Worm (Caenorhabditis elegans) whole organism, L1 larva: Measurements from ENCODE around the gene F42E11.3.

Source experiments
- aly-2 ChIP-seq: fragments of 150-350 bp; optimal IDR thresholded peaks from 2 replicates; lab custom pipeline; 2014; ENCODE audit warnings: missing biosample characterization, missing genetic modification characterization
- ama-1 ChIP-seq: fragments of 150-350 bp; optimal IDR thresholded peaks from 2 replicates; lab custom pipeline; 2014
- elt-3 ChIP-seq, 6 experiments: fragments of 150-350 bp in 1 of 6; sonication (generic microtip); optimal IDR thresholded peaks; 2 replicates each; lab custom pipeline; 2017 to 2018; ENCODE audit warnings: missing biosample characterization in 6 of 6, missing genetic modification characterization in 6 of 6, inconsistent platforms in 1 of 6
- hlh-4 ChIP-seq: sonication (generic microtip); optimal IDR thresholded peaks from 2 replicates; lab custom pipeline; 2016; ENCODE audit warnings: mild to moderate bottlenecking, missing genetic modification characterization, missing compliant biosample characterization
- irx-1 ChIP-seq: sonication (generic microtip); optimal IDR thresholded peaks from 2 replicates; lab custom pipeline; 2016; ENCODE audit warnings: missing genetic modification characterization, missing compliant biosample characterization
- jun-1 ChIP-seq: fragments of 150-350 bp; optimal IDR thresholded peaks from 2 replicates; lab custom pipeline; 2014; ENCODE audit warnings: missing biosample characterization, missing genetic modification reagents, missing genetic modification characterization
- lin-13 ChIP-seq: fragments of 150-350 bp; optimal IDR thresholded peaks from 2 replicates; lab custom pipeline; 2014; ENCODE audit warnings: missing biosample characterization, missing genetic modification reagents, missing genetic modification characterization
- lin-14 ChIP-seq: fragments of 200-800 bp; sonication (Bioruptor generic); optimal IDR thresholded peaks from 2 replicates; lab custom pipeline; 2018; ENCODE audit warnings: mild to moderate bottlenecking, missing genetic modification characterization, moderate library complexity, missing compliant biosample characterization
- lin-35 ChIP-seq, 2 experiments: fragments of 150-350 bp; optimal IDR thresholded peaks; 2 replicates each; lab custom pipeline; 2014; ENCODE audit warnings: missing biosample characterization in 2 of 2, missing genetic modification characterization in 2 of 2, missing genetic modification reagents in 2 of 2
- mdl-1 ChIP-seq, 2 experiments: fragments of 150-350 bp; optimal IDR thresholded peaks; 2 replicates each; lab custom pipeline; 2014 to 2017; ENCODE audit warnings: missing biosample characterization in 2 of 2, missing genetic modification characterization in 2 of 2, inconsistent platforms in 1 of 2
- nhr-11 ChIP-seq: fragments of 150-350 bp; optimal IDR thresholded peaks from 2 replicates; lab custom pipeline; 2014; ENCODE audit warnings: missing biosample characterization, missing genetic modification characterization
- nhr-19 ChIP-seq: fragments of 200-800 bp; sonication (Bioruptor generic); conservative IDR thresholded peaks from 2 replicates; pipeline ENCODE4 v1.3.6; 2022; ENCODE audit warnings: missing genetic modification characterization, missing compliant biosample characterization
- nhr-28 ChIP-seq: fragments of 150-350 bp; optimal IDR thresholded peaks from 2 replicates; lab custom pipeline; 2014; ENCODE audit warnings: missing biosample characterization, missing genetic modification characterization
- skn-1 ChIP-seq: fragments of 150-350 bp; optimal IDR thresholded peaks from 2 replicates; lab custom pipeline; 2014; ENCODE audit warnings: missing biosample characterization, missing genetic modification characterization

DNA sequence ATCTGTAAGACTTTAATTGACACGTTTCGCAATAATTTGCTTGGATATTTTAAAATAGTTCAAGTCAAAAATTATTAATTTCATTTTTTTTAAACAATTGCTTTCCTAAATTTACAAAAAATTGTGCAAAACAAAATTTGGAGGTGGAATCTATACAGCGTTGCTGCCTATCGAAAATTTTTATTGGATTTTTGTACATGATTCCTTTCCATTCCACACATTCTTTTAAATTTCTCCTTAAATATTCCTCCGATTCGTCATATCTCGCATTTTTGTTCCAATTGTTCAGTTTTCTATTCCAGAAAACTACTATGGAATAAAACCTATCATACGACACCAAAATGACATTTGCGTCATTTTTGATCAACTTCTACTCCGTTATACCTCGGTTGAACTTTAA, 7.0 kb downstream of the F42E11.3 start, which contains the start of gene ttyh-1:
- TF ChIP-seq lin-13 (no peak), lin-14 (GFP tag; lab: Kevin White, UChicago) (no peak), aly-2 (tag; lab: Kevin White, UChicago) (no peak), elt-3 (tag; optimal IDR thresholded peaks at IDR 0.05; lab: Kevin White, UChicago) (no peak), irx-1 (tag; lab: Kevin White, UChicago) (no peak), ama-1 (no peak), nhr-11 (tag; lab: Kevin White, UChicago) (no peak), nhr-28 (tag; lab: Kevin White, UChicago) (no peak), mdl-1 (tag; optimal IDR thresholded peaks at IDR 0.05; lab: Kevin White, UChicago) (no peak), lin-35 (GFP tag; optimal IDR thresholded peaks at IDR 0.05; lab: Kevin White, UChicago) (no peak), hlh-4 (tag; lab: Kevin White, UChicago) (no peak), skn-1 (tag; lab: Kevin White, UChicago) (no peak), nhr-19 (GFP tag; lab: Robert Waterston, UW) (no peak), jun-1 (tag; lab: Kevin White, UChicago) (no peak)
